Fruit fly (Drosophila melanogaster) S2 (cell line): Measurements from ENCODE around the gene dbo.

Source experiments
- CG8478 ChIP-seq: fragments of >200 bp; optimal IDR thresholded peaks from 2 replicates; lab custom pipeline; 2018
- CTCF ChIP-seq, 2 experiments: fragments of >200 bp; optimal IDR thresholded peaks; 2 replicates each; lab custom pipeline; 2018

DNA sequence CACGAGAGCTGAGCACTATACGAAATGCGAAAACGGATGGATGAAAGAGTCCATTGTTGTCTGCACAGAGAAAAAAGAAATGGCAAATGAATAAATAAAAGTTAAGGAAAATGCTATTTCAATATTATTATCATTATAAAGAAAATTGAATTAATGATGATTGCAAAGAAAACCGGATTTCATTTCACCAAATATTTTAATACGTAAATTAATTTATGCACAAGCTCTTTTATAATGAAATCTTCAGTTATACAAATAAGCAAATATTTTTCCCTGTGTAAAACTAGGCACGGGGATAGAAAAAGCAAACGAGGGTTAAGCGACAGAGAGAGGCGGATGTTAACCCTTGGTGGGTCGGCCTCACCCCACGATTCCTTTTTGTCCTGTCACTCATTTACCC lies 39.3 kb upstream of the dbo start:
- TF ChIP-seq CG8478 (no peak), CTCF (optimal IDR thresholded peaks at IDR 0.05; lab: Kevin White, UChicago) (no peak)
